Fruit fly (Drosophila melanogaster) whole organism, embryonic: Measurements from ENCODE around the gene pHCl-1.

Experiments
- CG15514 ChIP-seq: fragments of 200-800 bp; sonication (Bioruptor generic); optimal IDR thresholded peaks from 3 replicates; lab custom pipeline; 2017; ENCODE audit warnings: missing biosample characterization, missing genetic modification characterization, mild to moderate bottlenecking, moderate library complexity, missing genetic modification reagents
- Doc2 ChIP-seq: fragments of 200-800 bp; sonication (Bioruptor generic); IDR thresholded peaks from 2 replicates; pipeline ENCODE4 v1.3.6; 2022; ENCODE audit warnings: missing biosample characterization, missing genetic modification characterization
- NC2β ChIP-seq: fragments of 200-800 bp; sonication (Bioruptor generic); optimal IDR thresholded peaks from 2 replicates; lab custom pipeline; 2016; ENCODE audit warnings: missing biosample characterization, missing genetic modification characterization
- her ChIP-seq: fragments of 200-800 bp; sonication (Bioruptor generic); optimal IDR thresholded peaks from 2 replicates; lab custom pipeline; 2016; ENCODE audit warnings: missing biosample characterization, missing genetic modification characterization

DNA sequence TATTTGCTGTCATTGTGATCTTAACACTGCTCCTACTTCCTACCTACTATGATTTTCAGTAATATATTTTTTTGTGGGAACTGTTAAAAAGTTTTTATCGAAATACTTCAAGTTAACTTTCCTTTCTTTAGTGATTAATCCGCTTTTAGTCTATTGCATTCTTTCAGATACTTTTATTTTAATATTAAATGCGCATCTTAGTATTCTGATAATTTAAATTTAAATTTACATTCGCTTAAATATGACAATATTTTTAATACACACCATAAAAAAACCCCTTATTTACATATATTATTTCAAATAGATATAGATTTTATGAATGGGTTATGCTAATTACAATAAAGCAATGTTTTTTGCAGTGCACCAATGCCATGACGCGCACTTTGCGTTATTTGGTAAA is 54.3 kb downstream of the pHCl-1 start:
- TF ChIP-seq NC2β (GFP tag; lab: Kevin White, UChicago) (no peak), CG15514 (GFP tag; lab: Kevin White, UChicago) (no peak), her (GFP tag; lab: Kevin White, UChicago) (no peak), Doc2 (GFP tag; lab: Robert Waterston, UW) (no peak)
